Worm (Caenorhabditis elegans) whole organism, midembryonic: ENCODE measurements around the gene hpa-1.

ENCODE experiments used
- T22C8.4 ChIP-seq: fragments of 200-800 bp; sonication (Bioruptor generic); IDR thresholded peaks from 2 replicates; pipeline ENCODE4 v1.3.6; 2022; ENCODE audit warnings: missing genetic modification characterization, missing compliant biosample characterization
- cog-1 ChIP-seq: sonication (generic microtip); optimal IDR thresholded peaks from 2 replicates; lab custom pipeline; 2016; ENCODE audit warnings: missing genetic modification characterization, missing compliant biosample characterization
- flt-1 ChIP-seq: fragments of 200-800 bp; sonication (Bioruptor generic); IDR thresholded peaks from 2 replicates; pipeline ENCODE4 v1.3.6; 2022; ENCODE audit warnings: missing genetic modification characterization, missing compliant biosample characterization
- klf-2 ChIP-seq: fragments of 200-800 bp; sonication (Bioruptor generic); conservative IDR thresholded peaks from 2 replicates; pipeline ENCODE4 v1.3.6; 2022; ENCODE audit warnings: missing genetic modification reagents, missing genetic modification characterization, missing compliant biosample characterization
- med-1 ChIP-seq: sonication (generic microtip); optimal IDR thresholded peaks from 2 replicates; lab custom pipeline; 2017; ENCODE audit warnings: missing genetic modification characterization, mild to moderate bottlenecking, missing compliant biosample characterization, antibody characterized with exemption, missing genetic modification reagents; ENCODE audit not compliant: insufficient read depth
- ref-1 ChIP-seq: fragments of 200-800 bp; sonication (Bioruptor generic); conservative IDR thresholded peaks from 2 replicates; pipeline ENCODE4 v1.3.6; 2022; ENCODE audit warnings: missing genetic modification reagents, missing genetic modification characterization, missing compliant biosample characterization
- tab-1 ChIP-seq: fragments of 200-800 bp; sonication (Bioruptor generic); IDR thresholded peaks from 2 replicates; pipeline ENCODE4 v1.3.6; 2022; ENCODE audit warnings: missing genetic modification characterization, missing compliant biosample characterization
- ztf-23 ChIP-seq: fragments of 200-800 bp; sonication (Bioruptor generic); IDR thresholded peaks from 2 replicates; pipeline ENCODE4 v1.3.6; 2022; ENCODE audit warnings: missing genetic modification reagents, missing genetic modification characterization, missing compliant biosample characterization
- ztf-29 ChIP-seq: fragments of 200-800 bp; sonication (Bioruptor generic); IDR thresholded peaks from 2 replicates; pipeline ENCODE4 v1.3.6; 2022; ENCODE audit warnings: missing genetic modification reagents, missing genetic modification characterization, missing compliant biosample characterization

The hpa-1 gene

ce11 chrIV:16236827-16237226 lies 3.9 kb upstream of the hpa-1 start:
- TF ChIP-seq med-1 (no peak), tab-1 (GFP tag; lab: Robert Waterston, UW) (no peak), ztf-23 (GFP tag; lab: Robert Waterston, UW) (no peak)

- TF ChIP-seq klf-2 (GFP tag; lab: Robert Waterston, UW) (no peak), med-1 (no peak), flt-1 (GFP tag; lab: Robert Waterston, UW) (no peak), ztf-23 (GFP tag; lab: Robert Waterston, UW) (no peak), tab-1 (GFP tag; lab: Robert Waterston, UW) (no peak), ztf-29 (GFP tag; lab: Robert Waterston, UW) (no peak), T22C8.4 (GFP tag; lab: Robert Waterston, UW) (no peak), cog-1 (tag; lab: Kevin White, UChicago) (no peak), ref-1 (GFP tag; lab: Robert Waterston, UW) (no peak)
Observed at ce11 chrIV:16230464-16230863, 2.5 kb downstream of the hpa-1 start.

- TF ChIP-seq ztf-29 (GFP tag; lab: Robert Waterston, UW) (no peak), cog-1 (tag; lab: Kevin White, UChicago) (no peak), ztf-23 (GFP tag; lab: Robert Waterston, UW) (no peak), ref-1 (GFP tag; lab: Robert Waterston, UW) (no peak), klf-2 (GFP tag; lab: Robert Waterston, UW) (no peak), med-1 (no peak), flt-1 (GFP tag; lab: Robert Waterston, UW) (no peak), tab-1 (GFP tag; lab: Robert Waterston, UW) (no peak), T22C8.4 (GFP tag; lab: Robert Waterston, UW) (no peak)
Observed at ce11 chrIV:16225747-16226146, 7.2 kb downstream of the hpa-1 start, which contains the start of gene H25K10.4. TSS of gene H25K10.4 (plus strand) at chrIV:16226047.

- TF ChIP-seq tab-1 (GFP tag; lab: Robert Waterston, UW) (no peak), med-1 (no peak), flt-1 (GFP tag; lab: Robert Waterston, UW) (no peak), ref-1 (GFP tag; lab: Robert Waterston, UW) (no peak)
Observed at ce11 chrIV:16221559-16221958, 11.4 kb downstream of the hpa-1 start, which contains the start of gene srv-11. TSS of gene srv-11 (minus strand) at chrIV:16221659.

ce11 chrIV:16220688-16221087 lies 12.2 kb downstream of the hpa-1 start:
- TF ChIP-seq klf-2 (GFP tag; lab: Robert Waterston, UW) = no peak
- no peak for TF ChIP-seq tab-1 (GFP tag; lab: Robert Waterston, UW)
- TF ChIP-seq med-1 = no peak

- TF ChIP-seq klf-2 (GFP tag; lab: Robert Waterston, UW) (no peak), T22C8.4 (GFP tag; lab: Robert Waterston, UW) (no peak), ztf-29 (GFP tag; lab: Robert Waterston, UW) (no peak), flt-1 (GFP tag; lab: Robert Waterston, UW) (no peak), ztf-23 (GFP tag; lab: Robert Waterston, UW) (no peak), tab-1 (GFP tag; lab: Robert Waterston, UW) (no peak), med-1 (no peak), cog-1 (tag; lab: Kevin White, UChicago) (no peak), ref-1 (GFP tag; lab: Robert Waterston, UW) (no peak)
Observed at ce11 chrIV:16216165-16216564, 16.8 kb downstream of the hpa-1 start.

ce11 chrIV:16210913-16211312 lies 22.0 kb downstream of the hpa-1 start, which contains the start of gene H25K10.2:
TSS of gene H25K10.2 (minus strand) at chrIV:16211013.
- no peak for TF ChIP-seq tab-1 (GFP tag; lab: Robert Waterston, UW)
- TF ChIP-seq klf-2 (GFP tag; lab: Robert Waterston, UW) = no peak
- TF ChIP-seq T22C8.4 (GFP tag; lab: Robert Waterston, UW) = no peak
- TF ChIP-seq flt-1 (GFP tag; lab: Robert Waterston, UW) = no peak
- TF ChIP-seq ztf-29 (GFP tag; lab: Robert Waterston, UW) = no peak
- TF ChIP-seq ztf-23 (GFP tag; lab: Robert Waterston, UW) = no peak
- no peak for TF ChIP-seq cog-1 (tag; lab: Kevin White, UChicago)
- TF ChIP-seq med-1 = no peak
- no peak for TF ChIP-seq ref-1 (GFP tag; lab: Robert Waterston, UW)

ce11 chrIV:16203373-16203772 lies 29.6 kb downstream of the hpa-1 start:
- no peak for TF ChIP-seq ztf-29 (GFP tag; lab: Robert Waterston, UW)
- no peak for TF ChIP-seq cog-1 (tag; lab: Kevin White, UChicago)
- no peak for TF ChIP-seq ztf-23 (GFP tag; lab: Robert Waterston, UW)
- no peak for TF ChIP-seq med-1
- no peak for TF ChIP-seq flt-1 (GFP tag; lab: Robert Waterston, UW)

- TF ChIP-seq tab-1 (GFP tag; lab: Robert Waterston, UW) (no peak), cog-1 (tag; lab: Kevin White, UChicago) (no peak), ztf-29 (GFP tag; lab: Robert Waterston, UW) (no peak), ref-1 (GFP tag; lab: Robert Waterston, UW) (no peak), med-1 (no peak), T22C8.4 (GFP tag; lab: Robert Waterston, UW) (no peak), flt-1 (GFP tag; lab: Robert Waterston, UW) (no peak), ztf-23 (GFP tag; lab: Robert Waterston, UW) (no peak), klf-2 (GFP tag; lab: Robert Waterston, UW) (no peak)
Observed at ce11 chrIV:16202074-16202473, 30.9 kb downstream of the hpa-1 start, which contains the start of gene H25K10.1. TSS of gene H25K10.1 (plus strand) at chrIV:16202374.

- TF ChIP-seq cog-1 (tag; lab: Kevin White, UChicago) (no peak), flt-1 (GFP tag; lab: Robert Waterston, UW) (no peak), ref-1 (GFP tag; lab: Robert Waterston, UW) (no peak), tab-1 (GFP tag; lab: Robert Waterston, UW) (no peak), ztf-29 (GFP tag; lab: Robert Waterston, UW) (no peak), T22C8.4 (GFP tag; lab: Robert Waterston, UW) (no peak), med-1 (no peak), ztf-23 (GFP tag; lab: Robert Waterston, UW) (no peak), klf-2 (GFP tag; lab: Robert Waterston, UW) (no peak)
Observed at ce11 chrIV:16199831-16200230, 33.1 kb downstream of the hpa-1 start.
